Worm (Caenorhabditis elegans) whole organism, young adult: ENCODE results near the gene T13F2.6.

Experiments used
- B0035.1 ChIP-seq: sonication (generic microtip); optimal IDR thresholded peaks from 2 replicates; lab custom pipeline; 2016; ENCODE audit warnings: missing genetic modification characterization, mild to moderate bottlenecking, missing compliant biosample characterization, missing genotype, missing genetic modification reagents
- B0336.3 ChIP-seq: fragments of 200-800 bp; sonication (Bioruptor generic); IDR thresholded peaks from 2 replicates; pipeline ENCODE4 v1.3.6; 2022; ENCODE audit warnings: missing genetic modification characterization, missing compliant biosample characterization
- D2030.7 ChIP-seq: fragments of 200-800 bp; sonication (Bioruptor generic); IDR thresholded peaks from 2 replicates; pipeline ENCODE4 v1.3.6; 2022; ENCODE audit warnings: missing genetic modification reagents, missing genetic modification characterization, missing compliant biosample characterization
- F49E8.2 ChIP-seq: sonication (generic microtip); optimal IDR thresholded peaks from 3 replicates; lab custom pipeline; 2017; ENCODE audit warnings: missing genetic modification characterization, mild to moderate bottlenecking, missing compliant biosample characterization, antibody characterized with exemption, moderate library complexity; ENCODE audit not compliant: insufficient read depth
- F52B5.7 ChIP-seq: sonication (generic microtip); optimal IDR thresholded peaks from 2 replicates; lab custom pipeline; 2016; ENCODE audit warnings: mild to moderate bottlenecking, missing genetic modification characterization, missing compliant biosample characterization
- F55B11.4 ChIP-seq: sonication (generic microtip); optimal IDR thresholded peaks from 2 replicates; lab custom pipeline; 2016; ENCODE audit warnings: missing compliant biosample characterization, missing genetic modification characterization, borderline replicate concordance; ENCODE audit not compliant: insufficient read depth
- F57C9.4 ChIP-seq: sonication (generic microtip); optimal IDR thresholded peaks from 2 replicates; lab custom pipeline; 2017; ENCODE audit warnings: mild to moderate bottlenecking, missing genetic modification characterization, missing compliant biosample characterization
- Y53G8AR.9 ChIP-seq: fragments of 200-800 bp; sonication (Bioruptor generic); conservative IDR thresholded peaks from 2 replicates; pipeline ENCODE4 v1.3.6; 2022; ENCODE audit warnings: missing genetic modification reagents, missing genetic modification characterization, missing compliant biosample characterization
- Y67H2A.10 ChIP-seq: fragments of 200-800 bp; sonication (Bioruptor generic); conservative IDR thresholded peaks from 2 replicates; pipeline ENCODE4 v1.3.6; 2022; ENCODE audit warnings: missing genetic modification reagents, missing genetic modification characterization, missing compliant biosample characterization
- Y79H2A.3 ChIP-seq: fragments of 200-800 bp; sonication (Bioruptor generic); conservative IDR thresholded peaks from 2 replicates; pipeline ENCODE4 v1.3.6; 2022; ENCODE audit warnings: missing genetic modification reagents, missing genetic modification characterization, missing compliant biosample characterization
- ZK185.1 ChIP-seq: sonication (generic microtip); optimal IDR thresholded peaks from 2 replicates; lab custom pipeline; 2016; ENCODE audit warnings: mild to moderate bottlenecking, missing genetic modification characterization, missing compliant biosample characterization; ENCODE audit not compliant: poor library complexity, severe bottlenecking
- ama-1 ChIP-seq, 3 experiments: fragments of 150-350 bp in 1 of 3; sonication (generic microtip) in 2 of 3; optimal IDR thresholded peaks; 2 replicates each; lab custom pipeline; 2014 to 2018; ENCODE audit warnings: missing biosample characterization in 2 of 3, missing genetic modification characterization in 2 of 3, missing genetic modification reagents in 2 of 3
- aptf-3 ChIP-seq: fragments of 200-800 bp; sonication (Bioruptor generic); IDR thresholded peaks from 2 replicates; pipeline ENCODE4 v1.3.6; 2022; ENCODE audit warnings: missing genetic modification characterization, missing compliant biosample characterization
- attf-5 ChIP-seq: fragments of 200-800 bp; sonication (Bioruptor generic); optimal IDR thresholded peaks from 2 replicates; lab custom pipeline; 2018; ENCODE audit warnings: mild to moderate bottlenecking, missing genetic modification characterization, missing compliant biosample characterization
- ceh-100 ChIP-seq: fragments of 200-800 bp; sonication (Bioruptor generic); IDR thresholded peaks from 2 replicates; pipeline ENCODE4 v1.3.6; 2022; ENCODE audit warnings: missing genetic modification reagents, missing genetic modification characterization, missing compliant biosample characterization
- ceh-40 ChIP-seq: fragments of 200-800 bp; sonication (Bioruptor generic); IDR thresholded peaks from 2 replicates; pipeline ENCODE4 v1.3.6; 2022; ENCODE audit warnings: missing genetic modification characterization, missing compliant biosample characterization
- ceh-79 ChIP-seq: sonication (generic microtip); optimal IDR thresholded peaks from 2 replicates; lab custom pipeline; 2017; ENCODE audit warnings: mild to moderate bottlenecking, missing genetic modification characterization, missing compliant biosample characterization
- ceh-91 ChIP-seq: fragments of 200-800 bp; sonication (Bioruptor generic); IDR thresholded peaks from 2 replicates; pipeline ENCODE4 v1.3.6; 2022; ENCODE audit warnings: missing genetic modification reagents, missing genetic modification characterization, missing compliant biosample characterization
- chd-7 ChIP-seq: sonication (generic microtip); optimal IDR thresholded peaks from 2 replicates; lab custom pipeline; 2016; ENCODE audit warnings: mild to moderate bottlenecking, missing genetic modification characterization, moderate library complexity, missing compliant biosample characterization
- efl-1 ChIP-seq: fragments of 150-350 bp; optimal IDR thresholded peaks from 2 replicates; lab custom pipeline; 2014; ENCODE audit warnings: missing biosample characterization, missing genetic modification reagents, missing genetic modification characterization
- egrh-3 ChIP-seq: fragments of 200-800 bp; sonication (Bioruptor generic); IDR thresholded peaks from 2 replicates; pipeline ENCODE4 v1.3.6; 2022; ENCODE audit warnings: missing genetic modification reagents, missing genetic modification characterization, missing compliant biosample characterization
- him-1 ChIP-seq: sonication (generic microtip); optimal IDR thresholded peaks from 2 replicates; lab custom pipeline; 2016; ENCODE audit warnings: missing genotype, missing genetic modification reagents, missing genetic modification characterization, missing compliant biosample characterization
- hmg-1.2 ChIP-seq: fragments of 200-800 bp; sonication (Bioruptor generic); IDR thresholded peaks from 2 replicates; pipeline ENCODE4 v1.3.6; 2022; ENCODE audit warnings: missing genetic modification reagents, missing genetic modification characterization, missing compliant biosample characterization
- hrde-1 ChIP-seq: sonication (generic microtip); optimal IDR thresholded peaks from 2 replicates; lab custom pipeline; 2016; ENCODE audit warnings: missing genetic modification characterization, mild to moderate bottlenecking, missing compliant biosample characterization, moderate library complexity, missing genotype, missing genetic modification reagents, borderline replicate concordance
- let-526 ChIP-seq: fragments of 200-800 bp; sonication (Bioruptor generic); IDR thresholded peaks from 2 replicates; pipeline ENCODE4 v1.3.6; 2022; ENCODE audit warnings: missing genetic modification reagents, missing genetic modification characterization, missing compliant biosample characterization
- let-607 ChIP-seq, 2 experiments: fragments of 200-800 bp in 1 of 2; sonication (Bioruptor generic) in 1 of 2; sonication (generic microtip) in 1 of 2; optimal IDR thresholded peaks; 2 replicates each; lab custom pipeline; 2016 to 2018; ENCODE audit warnings: mild to moderate bottlenecking in 2 of 2, missing compliant biosample characterization in 2 of 2, missing genetic modification characterization in 2 of 2, moderate library complexity in 2 of 2, missing genotype in 1 of 2
- lin-35 ChIP-seq, 3 experiments: fragments of 150-350 bp in 2 of 3; sonication (generic microtip) in 1 of 3; optimal IDR thresholded peaks; 2 replicates each; lab custom pipeline; 2014 to 2018; ENCODE audit warnings: missing biosample characterization in 3 of 3, missing genetic modification characterization in 3 of 3, missing genetic modification reagents in 3 of 3
- madf-6 ChIP-seq: fragments of 200-800 bp; sonication (Bioruptor generic); IDR thresholded peaks from 2 replicates; pipeline ENCODE4 v1.3.6; 2022; ENCODE audit warnings: missing genetic modification reagents, missing genetic modification characterization, missing compliant biosample characterization
- mxl-1 ChIP-seq: sonication (generic microtip); optimal IDR thresholded peaks from 2 replicates; lab custom pipeline; 2016; ENCODE audit warnings: missing genetic modification characterization, missing compliant biosample characterization
- nfya-1 ChIP-seq: sonication (generic microtip); optimal IDR thresholded peaks from 2 replicates; lab custom pipeline; 2017; ENCODE audit warnings: antibody characterized with exemption, missing compliant biosample characterization, missing genetic modification characterization, borderline replicate concordance; ENCODE audit not compliant: insufficient read depth
- nhr-179 ChIP-seq: sonication (generic microtip); optimal IDR thresholded peaks from 2 replicates; lab custom pipeline; 2016; ENCODE audit warnings: mild to moderate bottlenecking, missing genetic modification characterization, missing compliant biosample characterization
- nhr-80 ChIP-seq: sonication (generic microtip); optimal IDR thresholded peaks from 2 replicates; lab custom pipeline; 2016; ENCODE audit warnings: missing genetic modification characterization, missing compliant biosample characterization
- rcor-1 ChIP-seq: fragments of 200-800 bp; sonication (Bioruptor generic); IDR thresholded peaks from 2 replicates; pipeline ENCODE4 v1.3.6; 2022; ENCODE audit warnings: missing genetic modification reagents, missing genetic modification characterization, missing compliant biosample characterization
- rpc-1 ChIP-seq, 2 experiments: fragments of 150-350 bp in 1 of 2; sonication (generic microtip) in 1 of 2; optimal IDR thresholded peaks; 2 replicates each; lab custom pipeline; 2014 to 2018; ENCODE audit warnings: missing biosample characterization in 1 of 2, missing genetic modification characterization in 1 of 2, missing genetic modification reagents in 1 of 2, missing genotype in 1 of 2
- snpc-4 ChIP-seq, 5 experiments: fragments of 150-350 bp in 1 of 5; sonication (generic microtip) in 4 of 5; optimal IDR thresholded peaks; 2 replicates each; lab custom pipeline; 2014 to 2018; ENCODE audit warnings: missing genetic modification characterization in 5 of 5, missing biosample characterization in 3 of 5, antibody characterized with exemption in 2 of 5, mild to moderate bottlenecking in 2 of 5, missing compliant biosample characterization in 2 of 5, missing genotype in 2 of 5, moderate library complexity in 2 of 5, missing genetic modification reagents in 1 of 5
- tlf-1 ChIP-seq: fragments of 200-800 bp; sonication (Bioruptor generic); optimal IDR thresholded peaks from 2 replicates; lab custom pipeline; 2018; ENCODE audit warnings: mild to moderate bottlenecking, missing genetic modification characterization, missing compliant biosample characterization
- unc-130 ChIP-seq: sonication (generic microtip); optimal IDR thresholded peaks from 2 replicates; lab custom pipeline; 2016; ENCODE audit warnings: missing genetic modification reagents, missing genetic modification characterization, missing compliant biosample characterization
- xnd-1 ChIP-seq: sonication (generic microtip); optimal IDR thresholded peaks from 2 replicates; lab custom pipeline; 2016; ENCODE audit warnings: missing genotype, missing genetic modification reagents, missing genetic modification characterization, missing compliant biosample characterization
- zfh-2 ChIP-seq: fragments of 200-800 bp; sonication (Bioruptor generic); conservative IDR thresholded peaks from 2 replicates; pipeline ENCODE4 v1.3.6; 2022; ENCODE audit warnings: missing genetic modification reagents, missing genetic modification characterization, missing compliant biosample characterization
- zim-3 ChIP-seq: sonication (generic microtip); optimal IDR thresholded peaks from 2 replicates; lab custom pipeline; 2017; ENCODE audit warnings: mild to moderate bottlenecking, missing genetic modification characterization, moderate library complexity, missing compliant biosample characterization
- ztf-22 ChIP-seq: fragments of 200-800 bp; sonication (Bioruptor generic); optimal IDR thresholded peaks from 2 replicates; lab custom pipeline; 2018; ENCODE audit warnings: mild to moderate bottlenecking, missing genetic modification characterization, moderate library complexity, missing compliant biosample characterization

Gene T13F2.6

DNA sequence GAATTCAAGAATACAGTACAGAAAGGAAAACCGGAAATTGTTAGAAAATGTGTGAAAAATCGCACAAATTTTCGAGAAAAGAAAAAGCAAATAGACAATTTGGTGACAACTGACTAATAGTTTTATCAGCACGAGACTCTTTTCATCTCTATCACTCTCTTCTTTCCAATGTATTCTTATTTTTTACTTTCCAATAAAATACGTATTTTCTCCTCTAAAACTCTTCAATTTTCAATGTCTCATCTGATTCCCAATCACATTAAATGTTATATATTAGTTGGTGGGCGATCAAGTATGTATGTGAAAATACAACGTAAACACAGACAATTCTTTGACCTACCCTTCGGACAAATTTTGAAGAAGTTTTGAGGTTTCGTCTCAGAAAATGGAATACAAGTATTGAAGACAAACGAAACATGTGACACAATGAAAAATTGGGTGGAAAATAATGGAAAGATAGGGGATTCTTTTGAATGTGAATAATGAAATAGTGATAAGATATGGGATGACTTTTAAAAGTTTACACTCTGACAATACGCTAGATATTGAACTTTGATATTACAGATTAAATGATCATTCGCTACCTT is 40.8 kb upstream of the T13F2.6 start, which contains the start of gene cka-1:
TSS of gene cka-1 (minus strand) at position 418 of the 587 bp plus-strand sequence.
- TF ChIP-seq chd-7 (tag; lab: Kevin White, UChicago) (no peak), Y79H2A.3 (GFP tag; lab: Robert Waterston, UW) (no peak), ceh-79 (tag; lab: Kevin White, UChicago) (no peak), rcor-1 (GFP tag; lab: Robert Waterston, UW) (no peak), ceh-100 (GFP tag; lab: Robert Waterston, UW) (no peak), F55B11.4 (tag; lab: Kevin White, UChicago) (no peak), attf-5 (GFP tag; lab: Kevin White, UChicago) (peak; percentile 2), nhr-80 (peak; percentile 51), hmg-1.2 (GFP tag; lab: Robert Waterston, UW) (peak; percentile 46; the same call in 1 of the 2 replicates), Y67H2A.10 (GFP tag; lab: Robert Waterston, UW) (no peak)

DNA sequence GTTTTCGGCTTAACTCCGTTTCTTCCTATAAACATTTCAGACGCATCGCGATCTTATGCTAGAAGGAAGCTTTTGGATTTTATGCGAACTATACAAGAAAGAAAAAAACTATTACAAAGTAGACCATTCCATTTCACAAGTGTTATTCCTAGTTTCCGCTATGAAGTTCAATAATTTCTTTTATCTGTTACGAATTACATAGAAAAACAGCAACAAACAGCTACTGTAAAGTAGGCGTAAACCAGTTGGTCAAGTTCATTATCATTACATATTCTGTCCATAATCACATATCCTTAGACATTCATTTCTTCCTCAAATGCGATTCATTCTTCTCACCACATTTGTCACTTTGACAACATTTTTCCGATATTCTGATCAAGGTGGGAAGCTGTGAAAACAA is 39.9 kb upstream of the T13F2.6 start, which contains the start of gene C28D4.10:
TSS of gene C28D4.10 (plus strand) at position 301 of the 400 bp plus-strand sequence.
- TF ChIP-seq egrh-3 (GFP tag; lab: Robert Waterston, UW): no peak
- no peak for TF ChIP-seq let-607 (tag; optimal IDR thresholded peaks at IDR 0.05; lab: Kevin White, UChicago)
- TF ChIP-seq zim-3: no peak
- no peak for TF ChIP-seq ztf-22 (GFP tag; lab: Kevin White, UChicago)
- no peak for TF ChIP-seq rpc-1 (optimal IDR thresholded peaks at IDR 0.05; lab: Kevin White, UChicago)
- TF ChIP-seq rpc-1 (tag; optimal IDR thresholded peaks at IDR 0.05; lab: Kevin White, UChicago): no peak
- no peak for TF ChIP-seq zfh-2 (GFP tag; lab: Robert Waterston, UW)
- TF ChIP-seq B0035.1: no peak
- TF ChIP-seq nfya-1 (tag; lab: Kevin White, UChicago): no peak

DNA sequence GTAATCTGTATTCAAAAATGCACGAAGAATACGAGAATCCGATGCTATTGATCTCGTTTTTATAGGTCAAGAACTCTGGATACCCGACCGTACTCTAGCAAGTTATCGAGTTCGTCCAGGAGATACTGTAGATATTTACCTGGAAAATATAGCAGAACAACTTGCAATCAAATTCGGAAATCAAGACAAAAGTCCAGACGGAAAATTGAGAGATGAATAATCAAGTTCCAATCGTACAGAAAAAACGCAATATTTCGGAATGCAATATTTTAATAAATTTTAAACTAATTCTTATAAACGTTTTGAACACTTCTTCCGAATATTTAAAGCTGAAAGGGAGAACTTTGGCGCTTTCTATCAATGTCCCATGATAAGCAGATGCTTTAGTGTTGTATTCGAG is 39.1 kb upstream of the T13F2.6 start:
- TF ChIP-seq let-607 (tag; optimal IDR thresholded peaks at IDR 0.05; lab: Kevin White, UChicago): no peak
- no peak for TF ChIP-seq ceh-40
- peak; percentile 59 for TF ChIP-seq tlf-1 (GFP tag; lab: Kevin White, UChicago)
- TF ChIP-seq egrh-3 (GFP tag; lab: Robert Waterston, UW): no peak
- peak; percentile 71 for TF ChIP-seq madf-6 (GFP tag; lab: Robert Waterston, UW)
- TF ChIP-seq B0336.3: peak; percentile 93
- no peak for TF ChIP-seq mxl-1 (tag; lab: Kevin White, UChicago)
- no peak for TF ChIP-seq aptf-3
- TF ChIP-seq zim-3: no peak
- no peak for TF ChIP-seq F57C9.4 (tag; lab: Kevin White, UChicago)
- TF ChIP-seq F55B11.4 (tag; lab: Kevin White, UChicago): no peak
- no peak for TF ChIP-seq let-526
- TF ChIP-seq ceh-91 (GFP tag; lab: Robert Waterston, UW): no peak
- TF ChIP-seq ama-1 (optimal IDR thresholded peaks at IDR 0.05; lab: Kevin White, UChicago): no peak
- peak in 1 of 2 experiments; percentile 22 for TF ChIP-seq ama-1 (GFP tag; optimal IDR thresholded peaks at IDR 0.05; lab: Kevin White, UChicago)
- no peak for TF ChIP-seq nfya-1 (tag; lab: Kevin White, UChicago)
- TF ChIP-seq lin-35 (GFP tag; optimal IDR thresholded peaks at IDR 0.05; lab: Kevin White, UChicago): no peak
- peak; percentile 40 for TF ChIP-seq snpc-4 (GFP tag; optimal IDR thresholded peaks at IDR 0.05; lab: Kevin White, UChicago)
- TF ChIP-seq snpc-4 (tag; optimal IDR thresholded peaks at IDR 0.05; lab: Kevin White, UChicago): peak in 2 of 4 experiments; percentile 16 to 53
- TF ChIP-seq F52B5.7 (tag; lab: Kevin White, UChicago): peak; percentile 68
- 0 out of 2 replicates have a peak, but pooled peaks have one; percentile 65 for TF ChIP-seq Y53G8AR.9 (GFP tag; lab: Robert Waterston, UW)
- peak; percentile 43 for TF ChIP-seq xnd-1 (tag; lab: Kevin White, UChicago)
- TF ChIP-seq efl-1 (GFP tag; lab: Kevin White, UChicago): peak; percentile 33
- TF ChIP-seq F49E8.2 (tag; lab: Kevin White, UChicago): peak; percentile 59
- TF ChIP-seq him-1 (tag; lab: Kevin White, UChicago): peak; percentile 35
- TF ChIP-seq unc-130 (GFP tag; lab: Kevin White, UChicago): peak; percentile 40
- TF ChIP-seq nhr-179 (tag; lab: Kevin White, UChicago): no peak
- TF ChIP-seq ZK185.1: no peak
- TF ChIP-seq Y79H2A.3 (GFP tag; lab: Robert Waterston, UW): 0 out of 2 replicates have a peak, but pooled peaks have one; percentile 49
- TF ChIP-seq hrde-1 (tag; lab: Kevin White, UChicago): peak; percentile 79
- TF ChIP-seq D2030.7: peak; percentile 45
